Worm (Caenorhabditis elegans) whole organism, early embryonic: ENCODE measurements around the gene gsr-1.

ENCODE experiments used
- ama-1 ChIP-seq: fragments of 150-350 bp; optimal IDR thresholded peaks from 2 replicates; lab custom pipeline; 2014
- ceh-13 ChIP-seq: fragments of 200-800 bp; sonication (Bioruptor generic); optimal IDR thresholded peaks from 2 replicates; lab custom pipeline; 2018; ENCODE audit warnings: mild to moderate bottlenecking, missing genetic modification characterization, missing compliant biosample characterization
- ets-7 ChIP-seq: sonication (generic microtip); optimal IDR thresholded peaks from 2 replicates; lab custom pipeline; 2016; ENCODE audit warnings: missing genotype, missing genetic modification characterization, missing compliant biosample characterization
- flt-1 ChIP-seq: fragments of 200-800 bp; sonication (Bioruptor generic); IDR thresholded peaks from 2 replicates; pipeline ENCODE4 v1.3.6; 2022; ENCODE audit warnings: missing genetic modification characterization, missing compliant biosample characterization
- hmbx-1 ChIP-seq: sonication (generic microtip); optimal IDR thresholded peaks from 2 replicates; lab custom pipeline; 2016; ENCODE audit warnings: mild to moderate bottlenecking, missing genetic modification characterization, missing compliant biosample characterization
- hmg-4 ChIP-seq: fragments of 200-800 bp; sonication (Bioruptor generic); optimal IDR thresholded peaks from 2 replicates; lab custom pipeline; 2018; ENCODE audit warnings: mild to moderate bottlenecking, missing genetic modification characterization, missing compliant biosample characterization
- hnd-1 ChIP-seq: sonication (generic microtip); optimal IDR thresholded peaks from 2 replicates; lab custom pipeline; 2016; ENCODE audit warnings: missing genetic modification characterization, missing compliant biosample characterization
- pes-1 ChIP-seq: fragments of 200-800 bp; sonication (Bioruptor generic); IDR thresholded peaks from 2 replicates; pipeline ENCODE4 v1.3.6; 2022; ENCODE audit warnings: missing genetic modification reagents, missing genetic modification characterization, missing compliant biosample characterization
- sea-1 ChIP-seq: fragments of 200-800 bp; sonication (Bioruptor generic); conservative IDR thresholded peaks from 2 replicates; pipeline ENCODE4 v1.3.6; 2022; ENCODE audit warnings: missing genetic modification characterization, missing compliant biosample characterization
- tbx-11 ChIP-seq: fragments of 200-800 bp; sonication (Bioruptor generic); IDR thresholded peaks from 2 replicates; pipeline ENCODE4 v1.3.6; 2022; ENCODE audit warnings: missing genetic modification characterization, missing compliant biosample characterization
- tra-4 ChIP-seq: sonication (generic microtip); optimal IDR thresholded peaks from 2 replicates; lab custom pipeline; 2017; ENCODE audit warnings: missing genetic modification characterization, missing compliant biosample characterization

DNA sequence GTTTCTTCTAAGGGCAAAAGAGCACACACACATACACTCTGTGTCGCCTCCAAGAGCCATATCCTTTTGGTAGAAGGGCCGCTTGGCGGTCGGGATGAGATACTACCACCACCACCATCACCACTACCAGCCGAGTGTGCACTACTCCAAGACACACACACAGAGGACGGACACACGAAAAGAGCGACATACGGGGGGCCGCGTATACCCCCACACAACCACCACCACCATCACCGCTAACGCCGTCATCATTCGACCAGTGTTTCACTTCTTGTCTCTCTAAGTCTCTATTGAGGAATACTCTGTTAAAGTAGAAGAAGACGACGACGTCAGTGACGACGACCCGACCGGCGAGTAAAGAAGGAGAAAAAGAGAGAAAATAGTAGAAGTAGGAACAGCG is 30.1 kb upstream of the gsr-1 start:
- TF ChIP-seq flt-1 (GFP tag; lab: Robert Waterston, UW) (no peak), sea-1 (GFP tag; lab: Robert Waterston, UW) (0 out of 2 replicates have a peak, but pooled peaks have one; percentile 11), hmg-4 (GFP tag; lab: Kevin White, UChicago) (peak; percentile 82), hmbx-1 (tag; lab: Kevin White, UChicago) (no peak), ama-1 (no peak), tbx-11 (GFP tag; lab: Robert Waterston, UW) (no peak), ceh-13 (GFP tag; lab: Kevin White, UChicago) (no peak), pes-1 (GFP tag; lab: Robert Waterston, UW) (peak; percentile 58; the same call in 1 of the 2 replicates), ets-7 (tag; lab: Kevin White, UChicago) (peak; percentile 7), hnd-1 (tag; lab: Kevin White, UChicago) (no peak), tra-4 (tag; lab: Kevin White, UChicago) (no peak)
